Fruit fly (Drosophila melanogaster): Measurements from ENCODE around the gene CG15141.

CG15141 gene

dm6 chr2L:17410358-17410757 is at the start of gene CG15141, which contains the start of gene Polr2J:
Gene CG15141, plus strand, starts transcription at chr2L:17410641.
Gene Polr2J, minus strand, starts transcription at chr2L:17410406.
- TF ChIP-seq CG8478 (optimal IDR thresholded peaks at IDR 0.05) (no peak), psq (optimal IDR thresholded peaks at IDR 0.05) (no peak), EcR (GFP tag; optimal IDR thresholded peaks at IDR 0.05) (no peak), pan (optimal IDR thresholded peaks at IDR 0.05) (no peak), Dll (optimal IDR thresholded peaks at IDR 0.05) (no peak), usp (GFP tag; optimal IDR thresholded peaks at IDR 0.05) (no peak)

- TF ChIP-seq pan (optimal IDR thresholded peaks at IDR 0.05) (no peak), psq (optimal IDR thresholded peaks at IDR 0.05) (no peak), EcR (GFP tag; optimal IDR thresholded peaks at IDR 0.05) (no peak), CG8478 (optimal IDR thresholded peaks at IDR 0.05) (no peak), usp (GFP tag; optimal IDR thresholded peaks at IDR 0.05) (no peak), Dll (optimal IDR thresholded peaks at IDR 0.05) (no peak)
Measured at dm6 chr2L:17363196-17363595, 47.2 kb upstream of the CG15141 start, which contains the start of gene CG31804. Gene CG31804, plus strand, starts transcription at chr2L:17363496.

dm6 chr2L:17368503-17368902 is 41.9 kb upstream of the CG15141 start:
- TF ChIP-seq CG8478 (optimal IDR thresholded peaks at IDR 0.05) = no peak
- no peak for TF ChIP-seq pan (optimal IDR thresholded peaks at IDR 0.05)
- TF ChIP-seq EcR (GFP tag; optimal IDR thresholded peaks at IDR 0.05) = no peak
- TF ChIP-seq psq (optimal IDR thresholded peaks at IDR 0.05) = no peak
- no peak for TF ChIP-seq Dll (optimal IDR thresholded peaks at IDR 0.05)

dm6 chr2L:17374832-17375231 is 35.6 kb upstream of the CG15141 start:
- TF ChIP-seq psq (optimal IDR thresholded peaks at IDR 0.05) = no peak
- TF ChIP-seq pan (optimal IDR thresholded peaks at IDR 0.05) = no peak
- no peak for TF ChIP-seq EcR (GFP tag; optimal IDR thresholded peaks at IDR 0.05)
- TF ChIP-seq Dll (optimal IDR thresholded peaks at IDR 0.05) = no peak
- no peak for TF ChIP-seq usp (GFP tag; optimal IDR thresholded peaks at IDR 0.05)
- TF ChIP-seq CG8478 (optimal IDR thresholded peaks at IDR 0.05) = no peak

- TF ChIP-seq pan (optimal IDR thresholded peaks at IDR 0.05) (no peak), Dll (optimal IDR thresholded peaks at IDR 0.05) (no peak), psq (optimal IDR thresholded peaks at IDR 0.05) (no peak), CG8478 (optimal IDR thresholded peaks at IDR 0.05) (no peak), EcR (GFP tag; optimal IDR thresholded peaks at IDR 0.05) (no peak), usp (GFP tag; optimal IDR thresholded peaks at IDR 0.05) (no peak)
Measured at dm6 chr2L:17375955-17376659, 34.3 kb upstream of the CG15141 start.

- TF ChIP-seq usp (GFP tag; optimal IDR thresholded peaks at IDR 0.05) = no peak
- no peak for TF ChIP-seq psq (optimal IDR thresholded peaks at IDR 0.05)
- TF ChIP-seq pan (optimal IDR thresholded peaks at IDR 0.05) = no peak
- no peak for TF ChIP-seq CG8478 (optimal IDR thresholded peaks at IDR 0.05)
- no peak for TF ChIP-seq EcR (GFP tag; optimal IDR thresholded peaks at IDR 0.05)
- TF ChIP-seq Dll (optimal IDR thresholded peaks at IDR 0.05) = no peak
Measured at dm6 chr2L:17377818-17378217, 32.6 kb upstream of the CG15141 start.

dm6 chr2L:17378767-17379301 is 31.6 kb upstream of the CG15141 start:
- TF ChIP-seq CG8478 (optimal IDR thresholded peaks at IDR 0.05) (no peak), pan (optimal IDR thresholded peaks at IDR 0.05) (no peak)

dm6 chr2L:17379844-17380243 is 30.6 kb upstream of the CG15141 start:
- TF ChIP-seq usp (GFP tag; optimal IDR thresholded peaks at IDR 0.05) (no peak), psq (optimal IDR thresholded peaks at IDR 0.05) (no peak)

- TF ChIP-seq Dll (optimal IDR thresholded peaks at IDR 0.05) (no peak), pan (optimal IDR thresholded peaks at IDR 0.05) (no peak), CG8478 (optimal IDR thresholded peaks at IDR 0.05) (no peak), psq (optimal IDR thresholded peaks at IDR 0.05) (no peak), usp (GFP tag; optimal IDR thresholded peaks at IDR 0.05) (no peak), EcR (GFP tag; optimal IDR thresholded peaks at IDR 0.05) (no peak)
Measured at dm6 chr2L:17380508-17380907, 29.9 kb upstream of the CG15141 start.

dm6 chr2L:17381075-17381474 is 29.4 kb upstream of the CG15141 start:
- TF ChIP-seq CG8478 (optimal IDR thresholded peaks at IDR 0.05) (no peak), psq (optimal IDR thresholded peaks at IDR 0.05) (no peak), EcR (GFP tag; optimal IDR thresholded peaks at IDR 0.05) (no peak), Dll (optimal IDR thresholded peaks at IDR 0.05) (no peak), usp (GFP tag; optimal IDR thresholded peaks at IDR 0.05) (no peak), pan (optimal IDR thresholded peaks at IDR 0.05) (no peak)

- TF ChIP-seq psq (optimal IDR thresholded peaks at IDR 0.05) = no peak
- TF ChIP-seq Dll (optimal IDR thresholded peaks at IDR 0.05) = no peak
- TF ChIP-seq EcR (GFP tag; optimal IDR thresholded peaks at IDR 0.05) = no peak
- TF ChIP-seq pan (optimal IDR thresholded peaks at IDR 0.05) = no peak
- no peak for TF ChIP-seq usp (GFP tag; optimal IDR thresholded peaks at IDR 0.05)
- TF ChIP-seq CG8478 (optimal IDR thresholded peaks at IDR 0.05) = no peak
Measured at dm6 chr2L:17381616-17382015, 28.8 kb upstream of the CG15141 start.

- TF ChIP-seq psq (optimal IDR thresholded peaks at IDR 0.05) = no peak
- TF ChIP-seq Dll (optimal IDR thresholded peaks at IDR 0.05) = no peak
- TF ChIP-seq usp (GFP tag; optimal IDR thresholded peaks at IDR 0.05) = no peak
- no peak for TF ChIP-seq pan (optimal IDR thresholded peaks at IDR 0.05)
- TF ChIP-seq CG8478 (optimal IDR thresholded peaks at IDR 0.05) = no peak
- no peak for TF ChIP-seq EcR (GFP tag; optimal IDR thresholded peaks at IDR 0.05)
Measured at dm6 chr2L:17382318-17382717, 28.1 kb upstream of the CG15141 start.

- TF ChIP-seq psq (optimal IDR thresholded peaks at IDR 0.05) (no peak), Dll (optimal IDR thresholded peaks at IDR 0.05) (no peak), pan (optimal IDR thresholded peaks at IDR 0.05) (no peak), usp (GFP tag; optimal IDR thresholded peaks at IDR 0.05) (no peak), CG8478 (optimal IDR thresholded peaks at IDR 0.05) (no peak), EcR (GFP tag; optimal IDR thresholded peaks at IDR 0.05) (no peak)
Measured at dm6 chr2L:17382783-17383182, 27.7 kb upstream of the CG15141 start.

Measured in whole organism.